Worm (Caenorhabditis elegans) whole organism, young adult: ENCODE measurements around the gene W08E12.4.

Experiments used
- B0035.1 ChIP-seq: sonication (generic microtip); optimal IDR thresholded peaks from 2 replicates; lab custom pipeline; 2016; ENCODE audit warnings: missing genetic modification characterization, mild to moderate bottlenecking, missing compliant biosample characterization, missing genotype, missing genetic modification reagents
- C17E4.6 ChIP-seq: fragments of 200-800 bp; sonication (Bioruptor generic); IDR thresholded peaks from 2 replicates; pipeline ENCODE4 v1.3.6; 2022; ENCODE audit warnings: missing genetic modification reagents, missing genetic modification characterization, missing compliant biosample characterization
- F39B2.1 ChIP-seq: fragments of 200-800 bp; sonication (Bioruptor generic); IDR thresholded peaks from 2 replicates; pipeline ENCODE4 v1.3.6; 2022; ENCODE audit warnings: missing genetic modification reagents, missing genetic modification characterization, missing compliant biosample characterization
- F49E8.2 ChIP-seq: sonication (generic microtip); optimal IDR thresholded peaks from 3 replicates; lab custom pipeline; 2017; ENCODE audit warnings: missing genetic modification characterization, mild to moderate bottlenecking, missing compliant biosample characterization, antibody characterized with exemption, moderate library complexity; ENCODE audit not compliant: insufficient read depth
- K11D2.4 ChIP-seq: fragments of 200-800 bp; sonication (Bioruptor generic); IDR thresholded peaks from 2 replicates; pipeline ENCODE4 v1.3.6; 2022; ENCODE audit warnings: missing genetic modification reagents, missing genetic modification characterization, missing compliant biosample characterization
- T07F8.4 ChIP-seq: sonication (generic microtip); optimal IDR thresholded peaks from 2 replicates; lab custom pipeline; 2016; ENCODE audit warnings: mild to moderate bottlenecking, missing genetic modification characterization, moderate library complexity, missing compliant biosample characterization
- Y79H2A.3 ChIP-seq: fragments of 200-800 bp; sonication (Bioruptor generic); conservative IDR thresholded peaks from 2 replicates; pipeline ENCODE4 v1.3.6; 2022; ENCODE audit warnings: missing genetic modification reagents, missing genetic modification characterization, missing compliant biosample characterization
- Y95B8A.8 ChIP-seq: fragments of 200-800 bp; sonication (Bioruptor generic); IDR thresholded peaks from 2 replicates; pipeline ENCODE4 v1.3.6; 2022; ENCODE audit warnings: missing genetic modification reagents, missing genetic modification characterization, missing compliant biosample characterization
- ZK185.1 ChIP-seq: sonication (generic microtip); optimal IDR thresholded peaks from 2 replicates; lab custom pipeline; 2016; ENCODE audit warnings: mild to moderate bottlenecking, missing genetic modification characterization, missing compliant biosample characterization; ENCODE audit not compliant: poor library complexity, severe bottlenecking
- akir-1 ChIP-seq: fragments of 200-800 bp; sonication (Bioruptor generic); optimal IDR thresholded peaks from 2 replicates; lab custom pipeline; 2018; ENCODE audit warnings: mild to moderate bottlenecking, missing genetic modification characterization, moderate library complexity, missing compliant biosample characterization
- ama-1 ChIP-seq, 3 experiments: fragments of 150-350 bp in 1 of 3; sonication (generic microtip) in 2 of 3; optimal IDR thresholded peaks; 2 replicates each; lab custom pipeline; 2014 to 2018; ENCODE audit warnings: missing biosample characterization in 2 of 3, missing genetic modification characterization in 2 of 3, missing genetic modification reagents in 2 of 3
- aptf-3 ChIP-seq: fragments of 200-800 bp; sonication (Bioruptor generic); IDR thresholded peaks from 2 replicates; pipeline ENCODE4 v1.3.6; 2022; ENCODE audit warnings: missing genetic modification characterization, missing compliant biosample characterization
- attf-3 ChIP-seq: fragments of 200-800 bp; sonication (Bioruptor generic); conservative IDR thresholded peaks from 2 replicates; pipeline ENCODE4 v1.3.6; 2022; ENCODE audit warnings: missing genetic modification reagents, missing genetic modification characterization, missing compliant biosample characterization
- cebp-1 ChIP-seq, 2 experiments: fragments of 200-800 bp in 1 of 2; sonication (Bioruptor generic) in 1 of 2; sonication (generic microtip) in 1 of 2; IDR thresholded peaks in 1 of 2; optimal IDR thresholded peaks in 1 of 2; 2 replicates each; pipeline versions ENCODE4 v1.3.6 to Lab custom; 2017 to 2022; ENCODE audit warnings: missing compliant biosample characterization in 2 of 2, missing genetic modification characterization in 2 of 2, mild to moderate bottlenecking in 1 of 2, missing genetic modification reagents in 1 of 2, moderate library complexity in 1 of 2
- ceh-100 ChIP-seq: fragments of 200-800 bp; sonication (Bioruptor generic); IDR thresholded peaks from 2 replicates; pipeline ENCODE4 v1.3.6; 2022; ENCODE audit warnings: missing genetic modification reagents, missing genetic modification characterization, missing compliant biosample characterization
- ceh-91 ChIP-seq: fragments of 200-800 bp; sonication (Bioruptor generic); IDR thresholded peaks from 2 replicates; pipeline ENCODE4 v1.3.6; 2022; ENCODE audit warnings: missing genetic modification reagents, missing genetic modification characterization, missing compliant biosample characterization
- dpl-1 ChIP-seq: fragments of 150-350 bp; optimal IDR thresholded peaks from 2 replicates; lab custom pipeline; 2014; ENCODE audit warnings: missing biosample characterization, missing genetic modification reagents, missing genetic modification characterization
- egl-44 ChIP-seq: fragments of 200-800 bp; sonication (Bioruptor generic); IDR thresholded peaks from 2 replicates; pipeline ENCODE4 v1.3.6; 2022; ENCODE audit warnings: missing genetic modification reagents, missing genetic modification characterization, missing compliant biosample characterization
- egrh-3 ChIP-seq: fragments of 200-800 bp; sonication (Bioruptor generic); IDR thresholded peaks from 2 replicates; pipeline ENCODE4 v1.3.6; 2022; ENCODE audit warnings: missing genetic modification reagents, missing genetic modification characterization, missing compliant biosample characterization
- fkh-3 ChIP-seq: sonication (generic microtip); optimal IDR thresholded peaks from 2 replicates; lab custom pipeline; 2016; ENCODE audit warnings: mild to moderate bottlenecking, missing genetic modification characterization, missing compliant biosample characterization
- him-1 ChIP-seq: sonication (generic microtip); optimal IDR thresholded peaks from 2 replicates; lab custom pipeline; 2016; ENCODE audit warnings: missing genotype, missing genetic modification reagents, missing genetic modification characterization, missing compliant biosample characterization
- hlh-12 ChIP-seq: sonication (generic microtip); optimal IDR thresholded peaks from 2 replicates; lab custom pipeline; 2016; ENCODE audit warnings: missing genetic modification characterization, missing compliant biosample characterization
- hmg-1.2 ChIP-seq: fragments of 200-800 bp; sonication (Bioruptor generic); IDR thresholded peaks from 2 replicates; pipeline ENCODE4 v1.3.6; 2022; ENCODE audit warnings: missing genetic modification reagents, missing genetic modification characterization, missing compliant biosample characterization
- hsf-1 ChIP-seq: fragments of 200-800 bp; sonication (Bioruptor generic); IDR thresholded peaks from 2 replicates; pipeline ENCODE4 v1.3.6; 2022; ENCODE audit warnings: missing genetic modification reagents, missing genetic modification characterization, missing compliant biosample characterization
- let-526 ChIP-seq: fragments of 200-800 bp; sonication (Bioruptor generic); IDR thresholded peaks from 2 replicates; pipeline ENCODE4 v1.3.6; 2022; ENCODE audit warnings: missing genetic modification reagents, missing genetic modification characterization, missing compliant biosample characterization
- let-607 ChIP-seq, 2 experiments: fragments of 200-800 bp in 1 of 2; sonication (Bioruptor generic) in 1 of 2; sonication (generic microtip) in 1 of 2; optimal IDR thresholded peaks; 2 replicates each; lab custom pipeline; 2016 to 2018; ENCODE audit warnings: mild to moderate bottlenecking in 2 of 2, missing compliant biosample characterization in 2 of 2, missing genetic modification characterization in 2 of 2, moderate library complexity in 2 of 2, missing genotype in 1 of 2
- lin-26 ChIP-seq: fragments of 200-800 bp; sonication (Bioruptor generic); IDR thresholded peaks from 2 replicates; pipeline ENCODE4 v1.3.6; 2022; ENCODE audit warnings: missing genetic modification reagents, missing genetic modification characterization, missing compliant biosample characterization
- lin-35 ChIP-seq, 3 experiments: fragments of 150-350 bp in 2 of 3; sonication (generic microtip) in 1 of 3; optimal IDR thresholded peaks; 2 replicates each; lab custom pipeline; 2014 to 2018; ENCODE audit warnings: missing biosample characterization in 3 of 3, missing genetic modification characterization in 3 of 3, missing genetic modification reagents in 3 of 3
- lin-54 ChIP-seq: fragments of 200-800 bp; sonication (Bioruptor generic); optimal IDR thresholded peaks from 2 replicates; lab custom pipeline; 2018; ENCODE audit warnings: mild to moderate bottlenecking, missing genetic modification characterization, missing compliant biosample characterization
- lir-1 ChIP-seq: fragments of 200-800 bp; sonication (Bioruptor generic); conservative IDR thresholded peaks from 2 replicates; pipeline ENCODE4 v1.3.6; 2022; ENCODE audit warnings: missing genetic modification reagents, missing genetic modification characterization, missing compliant biosample characterization
- lsl-1 ChIP-seq: fragments of 200-800 bp; sonication (Bioruptor generic); optimal IDR thresholded peaks from 2 replicates; lab custom pipeline; 2018; ENCODE audit warnings: mild to moderate bottlenecking, missing genetic modification characterization, moderate library complexity, missing compliant biosample characterization
- madf-3 ChIP-seq: fragments of 200-800 bp; sonication (Bioruptor generic); IDR thresholded peaks from 2 replicates; pipeline ENCODE4 v1.3.6; 2022; ENCODE audit warnings: missing genetic modification reagents, missing genetic modification characterization, missing compliant biosample characterization
- madf-6 ChIP-seq: fragments of 200-800 bp; sonication (Bioruptor generic); IDR thresholded peaks from 2 replicates; pipeline ENCODE4 v1.3.6; 2022; ENCODE audit warnings: missing genetic modification reagents, missing genetic modification characterization, missing compliant biosample characterization
- madf-8 ChIP-seq: fragments of 200-800 bp; sonication (Bioruptor generic); conservative IDR thresholded peaks from 2 replicates; pipeline ENCODE4 v1.3.6; 2022; ENCODE audit warnings: missing genetic modification reagents, missing genetic modification characterization, missing compliant biosample characterization
- mcd-1 ChIP-seq: fragments of 200-800 bp; sonication (Bioruptor generic); IDR thresholded peaks from 2 replicates; pipeline ENCODE4 v1.3.6; 2022; ENCODE audit warnings: missing genetic modification reagents, missing genetic modification characterization, missing compliant biosample characterization
- mel-28 ChIP-seq: sonication (generic microtip); optimal IDR thresholded peaks from 2 replicates; lab custom pipeline; 2016; ENCODE audit warnings: borderline replicate concordance, mild to moderate bottlenecking, missing genetic modification characterization, missing compliant biosample characterization
- mes-4 ChIP-seq: sonication (generic microtip); optimal IDR thresholded peaks from 2 replicates; lab custom pipeline; 2016; ENCODE audit warnings: missing genotype, missing genetic modification characterization, missing compliant biosample characterization
- nfya-1 ChIP-seq: sonication (generic microtip); optimal IDR thresholded peaks from 2 replicates; lab custom pipeline; 2017; ENCODE audit warnings: antibody characterized with exemption, missing compliant biosample characterization, missing genetic modification characterization, borderline replicate concordance; ENCODE audit not compliant: insufficient read depth
- nfyb-1 ChIP-seq: fragments of 200-800 bp; sonication (Bioruptor generic); IDR thresholded peaks from 2 replicates; pipeline ENCODE4 v1.3.6; 2022; ENCODE audit warnings: missing genetic modification reagents, missing genetic modification characterization, missing compliant biosample characterization
- rcor-1 ChIP-seq: fragments of 200-800 bp; sonication (Bioruptor generic); IDR thresholded peaks from 2 replicates; pipeline ENCODE4 v1.3.6; 2022; ENCODE audit warnings: missing genetic modification reagents, missing genetic modification characterization, missing compliant biosample characterization
- sea-2 ChIP-seq: fragments of 200-800 bp; sonication (Bioruptor generic); IDR thresholded peaks from 2 replicates; pipeline ENCODE4 v1.3.6; 2022; ENCODE audit warnings: missing genetic modification characterization, missing compliant biosample characterization
- snpc-1.1 ChIP-seq: sonication (generic microtip); optimal IDR thresholded peaks from 2 replicates; lab custom pipeline; 2017; ENCODE audit warnings: missing genetic modification characterization, mild to moderate bottlenecking, missing compliant biosample characterization, antibody characterized with exemption, moderate library complexity, missing genotype, missing genetic modification reagents; ENCODE audit not compliant: insufficient read depth
- tbp1 ChIP-seq: fragments of 200-800 bp; sonication (Bioruptor generic); optimal IDR thresholded peaks from 2 replicates; lab custom pipeline; 2018; ENCODE audit warnings: mild to moderate bottlenecking, missing genetic modification characterization, missing compliant biosample characterization
- xnd-1 ChIP-seq: sonication (generic microtip); optimal IDR thresholded peaks from 2 replicates; lab custom pipeline; 2016; ENCODE audit warnings: missing genotype, missing genetic modification reagents, missing genetic modification characterization, missing compliant biosample characterization
- ztf-18 ChIP-seq: sonication (generic microtip); optimal IDR thresholded peaks from 2 replicates; lab custom pipeline; 2016; ENCODE audit warnings: missing genotype, mild to moderate bottlenecking, missing genetic modification characterization, missing compliant biosample characterization

W08E12.4 gene

DNA sequence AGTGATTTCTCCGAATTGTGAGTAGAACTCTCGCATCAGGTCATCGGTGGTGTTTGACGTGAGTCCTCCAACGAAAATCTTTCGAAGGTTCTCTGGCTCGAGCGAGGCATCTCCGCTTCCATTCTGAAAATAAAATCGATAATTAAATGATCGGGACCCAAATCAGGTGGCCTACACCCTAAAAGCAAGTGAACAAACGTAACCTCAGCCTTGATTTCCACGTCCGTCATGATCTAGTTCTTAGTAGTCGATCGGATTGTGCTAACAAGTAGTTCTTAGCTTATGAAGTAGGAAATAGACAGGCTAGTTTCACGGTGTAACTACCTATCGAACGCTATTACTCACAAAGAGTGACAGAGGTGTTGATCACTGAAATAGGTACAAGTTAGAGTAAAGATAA is 36.0 kb downstream of the W08E12.4 start (continued):
- TF ChIP-seq egrh-3 (GFP tag; lab: Robert Waterston, UW) (no peak), madf-3 (GFP tag; lab: Robert Waterston, UW) (peak; percentile 81), lsl-1 (GFP tag; lab: Kevin White, UChicago) (peak; percentile 23), mcd-1 (GFP tag; lab: Robert Waterston, UW) (no peak; the same call in 1 of the 2 replicates), F49E8.2 (tag; lab: Kevin White, UChicago) (no peak), sea-2 (GFP tag; lab: Robert Waterston, UW) (no peak), let-526 (GFP tag; lab: Robert Waterston, UW) (no peak), lir-1 (GFP tag; lab: Robert Waterston, UW) (no peak), lin-26 (peak; percentile 58; the same call in 1 of the 2 replicates), Y79H2A.3 (no peak), aptf-3 (GFP tag; lab: Robert Waterston, UW) (0 out of 2 replicates have a peak, but pooled peaks have one; percentile 67), egl-44 (GFP tag; lab: Robert Waterston, UW) (peak; percentile 69; the same call in 1 of the 2 replicates), fkh-3 (tag; lab: Kevin White, UChicago) (no peak), him-1 (tag; lab: Kevin White, UChicago) (no peak), ceh-100 (GFP tag; lab: Robert Waterston, UW) (peak; percentile 15; the same call in 1 of the 2 replicates), snpc-1.1 (tag; lab: Kevin White, UChicago) (no peak), F39B2.1 (GFP tag; lab: Robert Waterston, UW) (peak; percentile 68; the same call in 1 of the 2 replicates), ama-1 (optimal IDR thresholded peaks at IDR 0.05; lab: Kevin White, UChicago) (peak; percentile 47), ama-1 (GFP tag; optimal IDR thresholded peaks at IDR 0.05; lab: Kevin White, UChicago) (no peak), B0035.1 (tag; lab: Kevin White, UChicago) (no peak), mel-28 (no peak), hlh-12 (tag; lab: Kevin White, UChicago) (no peak), xnd-1 (tag; lab: Kevin White, UChicago) (no peak), madf-6 (GFP tag; lab: Robert Waterston, UW) (peak; percentile 65), ZK185.1 (tag; lab: Kevin White, UChicago) (no peak), cebp-1 (GFP tag; IDR thresholded peaks at IDR 0.05; lab: Robert Waterston, UW) (no peak; the same call in 1 of the 2 replicates), cebp-1 (tag; optimal IDR thresholded peaks at IDR 0.05; lab: Kevin White, UChicago) (no peak), nfya-1 (no peak), mes-4 (tag; lab: Kevin White, UChicago) (no peak), Y95B8A.8 (GFP tag; lab: Robert Waterston, UW) (0 out of 2 replicates have a peak, but pooled peaks have one; percentile 29), T07F8.4 (tag; lab: Kevin White, UChicago) (no peak), akir-1 (no peak), madf-8 (GFP tag; lab: Robert Waterston, UW) (no peak), tbp1 (GFP tag; lab: Kevin White, UChicago) (peak; percentile 14), hsf-1 (GFP tag; lab: Robert Waterston, UW) (peak; percentile 61), rcor-1 (GFP tag; lab: Robert Waterston, UW) (peak; percentile 65; the same call in 1 of the 2 replicates), ceh-91 (GFP tag; lab: Robert Waterston, UW) (no peak)

DNA sequence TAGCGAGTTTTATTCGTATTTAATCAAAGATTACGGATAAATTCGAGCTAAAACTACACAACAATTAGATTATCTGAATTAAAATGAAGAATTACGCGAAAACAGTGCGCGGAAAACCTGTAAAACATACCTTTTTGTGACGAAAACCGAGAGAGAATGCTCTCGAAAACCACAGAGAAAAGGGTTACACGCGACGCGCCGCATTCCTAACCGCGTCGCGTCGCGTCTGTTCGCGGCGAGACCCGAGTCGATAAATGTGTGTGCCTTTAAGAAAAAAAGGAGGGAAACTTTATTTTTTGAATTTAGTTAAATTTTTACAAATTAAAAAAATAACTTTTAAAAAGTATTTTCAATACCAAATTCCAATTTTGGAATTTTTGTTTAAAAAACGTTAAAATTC is 36.5 kb downstream of the W08E12.4 start, which contains the start of gene hrpa-1:
hrpa-1 (minus strand) TSS at position 192 of the 400 bp plus-strand sequence.
- TF ChIP-seq C17E4.6 (GFP tag; lab: Robert Waterston, UW) (no peak), ztf-18 (tag; lab: Kevin White, UChicago) (peak; percentile 2), rcor-1 (GFP tag; lab: Robert Waterston, UW) (peak; percentile 57), snpc-1.1 (tag; lab: Kevin White, UChicago) (peak; percentile 4), Y79H2A.3 (no peak), lin-35 (GFP tag; optimal IDR thresholded peaks at IDR 0.05; lab: Kevin White, UChicago) (peak in 2 of 3 experiments; percentile 37 to 92), K11D2.4 (GFP tag; lab: Robert Waterston, UW) (peak; percentile 55; the same call in 1 of the 2 replicates), him-1 (tag; lab: Kevin White, UChicago) (peak; percentile 9), lin-54 (GFP tag; lab: Kevin White, UChicago) (peak; percentile 85), let-607 (tag; optimal IDR thresholded peaks at IDR 0.05; lab: Kevin White, UChicago) (peak in 1 of 2 experiments; percentile 30), nfyb-1 (GFP tag; lab: Robert Waterston, UW) (0 out of 2 replicates have a peak, but pooled peaks have one; percentile 14), hmg-1.2 (GFP tag; lab: Robert Waterston, UW) (peak; percentile 47), attf-3 (GFP tag; lab: Robert Waterston, UW) (peak; percentile 49; the same call in 1 of the 2 replicates), dpl-1 (GFP tag; lab: Kevin White, UChicago) (peak; percentile 88)
